Worm (Caenorhabditis elegans) whole organism, L1 larva: Measurements from ENCODE around the gene clec-227.

Experiments
- C04F5.9 ChIP-seq: sonication (generic microtip); optimal IDR thresholded peaks from 2 replicates; lab custom pipeline; 2016; ENCODE audit warnings: missing genetic modification characterization, missing compliant biosample characterization
- fkh-4 ChIP-seq: sonication (generic microtip); optimal IDR thresholded peaks from 2 replicates; lab custom pipeline; 2016; ENCODE audit warnings: missing compliant biosample characterization, missing genetic modification characterization, borderline replicate concordance
- hlh-4 ChIP-seq: sonication (generic microtip); optimal IDR thresholded peaks from 2 replicates; lab custom pipeline; 2016; ENCODE audit warnings: mild to moderate bottlenecking, missing genetic modification characterization, missing compliant biosample characterization
- lin-39 ChIP-seq: fragments of 150-350 bp; optimal IDR thresholded peaks from 2 replicates; lab custom pipeline; 2014; ENCODE audit warnings: missing biosample characterization, missing genetic modification reagents, missing genetic modification characterization
- nhr-11 ChIP-seq: fragments of 150-350 bp; optimal IDR thresholded peaks from 2 replicates; lab custom pipeline; 2014; ENCODE audit warnings: missing biosample characterization, missing genetic modification characterization
- nhr-12 ChIP-seq: sonication (generic microtip); optimal IDR thresholded peaks from 2 replicates; lab custom pipeline; 2017; ENCODE audit warnings: missing biosample characterization, missing genetic modification characterization
- nhr-237 ChIP-seq: fragments of 150-350 bp; optimal IDR thresholded peaks from 2 replicates; lab custom pipeline; 2014; ENCODE audit warnings: missing biosample characterization, missing genetic modification characterization
- pqm-1 ChIP-seq: sonication (generic microtip); optimal IDR thresholded peaks from 3 replicates; lab custom pipeline; 2017; ENCODE audit warnings: missing biosample characterization, missing genetic modification characterization
- rnt-1 ChIP-seq: sonication (generic microtip); optimal IDR thresholded peaks from 2 replicates; lab custom pipeline; 2016; ENCODE audit warnings: mild to moderate bottlenecking, missing genetic modification characterization, moderate library complexity, missing compliant biosample characterization
- snpc-4 ChIP-seq: fragments of 150-350 bp; optimal IDR thresholded peaks from 2 replicates; lab custom pipeline; 2014; ENCODE audit warnings: missing biosample characterization, missing genetic modification characterization
- sup-37 ChIP-seq: fragments of 200-800 bp; sonication (Bioruptor generic); optimal IDR thresholded peaks from 2 replicates; lab custom pipeline; 2018; ENCODE audit warnings: mild to moderate bottlenecking, missing genetic modification characterization, missing compliant biosample characterization
- unc-130 ChIP-seq: fragments of 150-350 bp; optimal IDR thresholded peaks from 2 replicates; lab custom pipeline; 2017; ENCODE audit warnings: missing biosample characterization, missing genetic modification characterization, inconsistent platforms
- unc-86 ChIP-seq: sonication (generic microtip); optimal IDR thresholded peaks from 2 replicates; lab custom pipeline; 2016; ENCODE audit warnings: missing genetic modification characterization, missing compliant biosample characterization
- zag-1 ChIP-seq: fragments of 150-350 bp; optimal IDR thresholded peaks from 2 replicates; lab custom pipeline; 2014; ENCODE audit warnings: missing biosample characterization, missing genetic modification characterization

- no peak for TF ChIP-seq zag-1 (tag; lab: Kevin White, UChicago)
- TF ChIP-seq snpc-4 (tag; lab: Kevin White, UChicago): no peak
- no peak for TF ChIP-seq rnt-1 (tag; lab: Kevin White, UChicago)
- TF ChIP-seq unc-130: no peak
- no peak for TF ChIP-seq nhr-237 (tag; lab: Kevin White, UChicago)
- no peak for TF ChIP-seq nhr-12 (tag; lab: Kevin White, UChicago)
- no peak for TF ChIP-seq hlh-4 (tag; lab: Kevin White, UChicago)
- no peak for TF ChIP-seq fkh-4 (tag; lab: Kevin White, UChicago)
- TF ChIP-seq lin-39: no peak
- no peak for TF ChIP-seq sup-37 (GFP tag; lab: Kevin White, UChicago)
- TF ChIP-seq unc-86 (tag; lab: Kevin White, UChicago): no peak
- TF ChIP-seq pqm-1 (tag; lab: Kevin White, UChicago): no peak
- TF ChIP-seq C04F5.9 (tag; lab: Kevin White, UChicago): no peak
- TF ChIP-seq nhr-11 (tag; lab: Kevin White, UChicago): no peak
Observed at ce11 chrV:14508556-14508955, 36.2 kb downstream of the clec-227 start.
